Worm (Caenorhabditis elegans) whole organism, L1 larva: ENCODE data around the gene gst-31.
"Not testable (repeated sequence)": the region's sequence is repeated elsewhere in the genome, so short reads cannot be mapped to it uniquely, and the experiment has no call there.

Experiments used
- ceh-82 ChIP-seq, 3 experiments: fragments of 150-350 bp in 1 of 3; sonication (generic microtip) in 2 of 3; optimal IDR thresholded peaks; 2 replicates each; lab custom pipeline; 2014 to 2017; ENCODE audit warnings: missing biosample characterization in 3 of 3, missing genetic modification characterization in 3 of 3
- efl-1 ChIP-seq, 4 experiments: fragments of 150-350 bp; optimal IDR thresholded peaks in 3 of 4; peaks in 1 of 4; 1 replicate in 1 of 4; 2 replicates in 3 of 4; lab custom pipeline; 2014; ENCODE audit warnings: missing biosample characterization in 2 of 4, missing genetic modification characterization in 2 of 4, missing genetic modification reagents in 2 of 4
- fos-1 ChIP-seq: fragments of 150-350 bp; optimal IDR thresholded peaks from 2 replicates; lab custom pipeline; 2014; ENCODE audit warnings: missing biosample characterization, missing genetic modification characterization
- lin-13 ChIP-seq: fragments of 150-350 bp; optimal IDR thresholded peaks from 2 replicates; lab custom pipeline; 2014; ENCODE audit warnings: missing biosample characterization, missing genetic modification reagents, missing genetic modification characterization
- mep-1 ChIP-seq: fragments of 150-350 bp; optimal IDR thresholded peaks from 2 replicates; lab custom pipeline; 2014; ENCODE audit warnings: missing biosample characterization, missing genetic modification characterization
- nhr-28 ChIP-seq: fragments of 150-350 bp; optimal IDR thresholded peaks from 2 replicates; lab custom pipeline; 2014; ENCODE audit warnings: missing biosample characterization, missing genetic modification characterization
- unc-62 ChIP-seq: fragments of 150-350 bp; optimal IDR thresholded peaks from 2 replicates; lab custom pipeline; 2014; ENCODE audit warnings: missing biosample characterization, missing genetic modification reagents, missing genetic modification characterization

ce11 chrII:15140881-15141280, 33.9 kb downstream of the gst-31 start, which contains the start of gene Y53F4B.26:
- TF ChIP-seq fos-1 (tag; lab: Kevin White, UChicago); ceh-82 (tag; optimal IDR thresholded peaks at IDR 0.05; lab: Kevin White, UChicago); lin-13; nhr-28 (tag; lab: Kevin White, UChicago); unc-62 (GFP tag; lab: Kevin White, UChicago); efl-1 (optimal IDR thresholded peaks at IDR 0.05; lab: Kevin White, UChicago); efl-1 (GFP tag; optimal IDR thresholded peaks at IDR 0.05 in 1 of 2; lab: Kevin White, UChicago); mep-1 (tag; lab: Kevin White, UChicago): not testable (repeated sequence)
